Worm (Caenorhabditis elegans) whole organism, L3 larva: ENCODE data around the gene W07G4.2.

Source experiments
- R02D3.7 ChIP-seq: fragments of 150-350 bp; optimal IDR thresholded peaks from 2 replicates; lab custom pipeline; 2014; ENCODE audit warnings: missing biosample characterization, missing genetic modification characterization
- ZK546.5 ChIP-seq: sonication (generic microtip); optimal IDR thresholded peaks from 2 replicates; lab custom pipeline; 2017; ENCODE audit warnings: missing biosample characterization, missing genetic modification characterization
- ama-1 ChIP-seq: fragments of 150-350 bp; optimal IDR thresholded peaks from 2 replicates; lab custom pipeline; 2018
- ceh-16 ChIP-seq: sonication (generic microtip); optimal IDR thresholded peaks from 2 replicates; lab custom pipeline; 2017; ENCODE audit warnings: missing biosample characterization, missing genetic modification characterization
- ceh-28 ChIP-seq: fragments of 150-350 bp; optimal IDR thresholded peaks from 2 replicates; lab custom pipeline; 2014; ENCODE audit warnings: missing biosample characterization, missing genetic modification reagents, missing genetic modification characterization
- ceh-82 ChIP-seq: fragments of 150-350 bp; optimal IDR thresholded peaks from 2 replicates; lab custom pipeline; 2014; ENCODE audit warnings: missing biosample characterization, missing genetic modification characterization
- ceh-9 ChIP-seq: sonication (generic microtip); optimal IDR thresholded peaks from 2 replicates; lab custom pipeline; 2018; ENCODE audit warnings: missing biosample characterization, missing genetic modification characterization
- egl-27 ChIP-seq: sonication (generic microtip); optimal IDR thresholded peaks from 4 replicates; lab custom pipeline; 2017; ENCODE audit warnings: missing biosample characterization, missing genetic modification reagents, missing genetic modification characterization
- egl-5 ChIP-seq: fragments of 150-350 bp; optimal IDR thresholded peaks from 2 replicates; lab custom pipeline; 2017; ENCODE audit warnings: missing biosample characterization, missing genetic modification reagents, missing genetic modification characterization, inconsistent platforms
- elt-1 ChIP-seq: fragments of 150-350 bp; optimal IDR thresholded peaks from 2 replicates; lab custom pipeline; 2014; ENCODE audit warnings: missing biosample characterization, missing genetic modification characterization
- elt-2 ChIP-seq: sonication (generic microtip); optimal IDR thresholded peaks from 2 replicates; lab custom pipeline; 2016; ENCODE audit warnings: missing genetic modification reagents, mild to moderate bottlenecking, missing genetic modification characterization, missing compliant biosample characterization
- fkh-2 ChIP-seq: fragments of 150-350 bp; optimal IDR thresholded peaks from 2 replicates; lab custom pipeline; 2014; ENCODE audit warnings: missing biosample characterization, missing genetic modification reagents, missing genetic modification characterization
- fos-1 ChIP-seq: fragments of 150-350 bp; optimal IDR thresholded peaks from 2 replicates; lab custom pipeline; 2014; ENCODE audit warnings: missing biosample characterization, missing genetic modification characterization
- hmg-11 ChIP-seq: sonication (generic microtip); optimal IDR thresholded peaks from 2 replicates; lab custom pipeline; 2016; ENCODE audit warnings: missing genetic modification characterization, missing compliant biosample characterization
- jun-1 ChIP-seq: fragments of 150-350 bp; optimal IDR thresholded peaks from 2 replicates; lab custom pipeline; 2014; ENCODE audit warnings: missing biosample characterization, missing genetic modification reagents, missing genetic modification characterization
- lin-15B ChIP-seq: fragments of 150-350 bp; optimal IDR thresholded peaks from 2 replicates; lab custom pipeline; 2014; ENCODE audit warnings: missing biosample characterization, missing genetic modification characterization
- lin-39 ChIP-seq: fragments of 150-350 bp; optimal IDR thresholded peaks from 2 replicates; lab custom pipeline; 2018; ENCODE audit warnings: missing biosample characterization, missing genetic modification reagents, missing genetic modification characterization
- mdl-1 ChIP-seq: fragments of 150-350 bp; optimal IDR thresholded peaks from 2 replicates; lab custom pipeline; 2014; ENCODE audit warnings: missing biosample characterization, missing genetic modification characterization
- mml-1 ChIP-seq: fragments of 150-350 bp; sonication (generic microtip); optimal IDR thresholded peaks from 3 replicates; lab custom pipeline; 2014; ENCODE audit warnings: missing biosample characterization, missing genetic modification characterization
- nfya-1 ChIP-seq: sonication (generic microtip); optimal IDR thresholded peaks from 2 replicates; lab custom pipeline; 2017; ENCODE audit warnings: missing genetic modification characterization, mild to moderate bottlenecking, missing compliant biosample characterization, antibody characterized with exemption, moderate library complexity; ENCODE audit not compliant: insufficient read depth
- nhr-11 ChIP-seq: fragments of 150-350 bp; optimal IDR thresholded peaks from 2 replicates; lab custom pipeline; 2014; ENCODE audit warnings: missing biosample characterization, missing genetic modification characterization
- nhr-12 ChIP-seq: fragments of 150-350 bp; optimal IDR thresholded peaks from 2 replicates; lab custom pipeline; 2014; ENCODE audit warnings: missing biosample characterization, missing genetic modification characterization
- nhr-23 ChIP-seq: fragments of 150-350 bp; optimal IDR thresholded peaks from 2 replicates; lab custom pipeline; 2014; ENCODE audit warnings: missing biosample characterization, missing genetic modification reagents, missing genetic modification characterization
- nhr-237 ChIP-seq: fragments of 150-350 bp; optimal IDR thresholded peaks from 2 replicates; lab custom pipeline; 2014; ENCODE audit warnings: missing biosample characterization, missing genetic modification characterization
- nhr-25 ChIP-seq: sonication (generic microtip); optimal IDR thresholded peaks from 2 replicates; lab custom pipeline; 2017; ENCODE audit warnings: missing biosample characterization, missing genetic modification characterization
- nhr-28 ChIP-seq: fragments of 150-350 bp; optimal IDR thresholded peaks from 2 replicates; lab custom pipeline; 2014; ENCODE audit warnings: missing biosample characterization, missing genetic modification characterization
- nhr-43 ChIP-seq: sonication (generic microtip); optimal IDR thresholded peaks from 2 replicates; lab custom pipeline; 2016; ENCODE audit warnings: mild to moderate bottlenecking, missing genetic modification characterization, missing compliant biosample characterization; ENCODE audit not compliant: poor library complexity, severe bottlenecking
- nhr-67 ChIP-seq: fragments of 150-350 bp; optimal IDR thresholded peaks from 2 replicates; lab custom pipeline; 2014; ENCODE audit warnings: missing biosample characterization, missing genetic modification characterization
- nhr-76 ChIP-seq: fragments of 150-350 bp; sonication (generic microtip); optimal IDR thresholded peaks from 5 replicates; lab custom pipeline; 2014; ENCODE audit warnings: missing biosample characterization, missing genetic modification characterization
- nhr-77 ChIP-seq: fragments of 150-350 bp; optimal IDR thresholded peaks from 2 replicates; lab custom pipeline; 2014; ENCODE audit warnings: missing biosample characterization, missing genetic modification characterization
- pha-4 ChIP-seq: fragments of 150-350 bp; optimal IDR thresholded peaks from 2 replicates; lab custom pipeline; 2014; ENCODE audit warnings: missing biosample characterization, missing genetic modification reagents, missing genetic modification characterization
- pqm-1 ChIP-seq: fragments of 150-350 bp; optimal IDR thresholded peaks from 2 replicates; lab custom pipeline; 2017; ENCODE audit warnings: missing biosample characterization, missing genetic modification characterization, inconsistent platforms
- sea-2 ChIP-seq: fragments of 150-350 bp; sonication (generic microtip); optimal IDR thresholded peaks from 4 replicates; lab custom pipeline; 2014; ENCODE audit warnings: missing biosample characterization, missing genetic modification reagents, missing genetic modification characterization
- skn-1 ChIP-seq: fragments of 150-350 bp; optimal IDR thresholded peaks from 2 replicates; lab custom pipeline; 2014; ENCODE audit warnings: missing biosample characterization, missing genetic modification characterization
- snpc-4 ChIP-seq: fragments of 150-350 bp; optimal IDR thresholded peaks from 2 replicates; lab custom pipeline; 2014; ENCODE audit warnings: missing biosample characterization, missing genetic modification characterization
- tbx-2 ChIP-seq: sonication (generic microtip); optimal IDR thresholded peaks from 2 replicates; lab custom pipeline; 2016; ENCODE audit warnings: mild to moderate bottlenecking, missing genetic modification characterization, missing compliant biosample characterization
- unc-39 ChIP-seq: sonication (generic microtip); optimal IDR thresholded peaks from 4 replicates; lab custom pipeline; 2017; ENCODE audit warnings: missing biosample characterization, missing genetic modification characterization
- unc-62 ChIP-seq: fragments of 150-350 bp; sonication (generic microtip); optimal IDR thresholded peaks from 4 replicates; lab custom pipeline; 2014; ENCODE audit warnings: missing biosample characterization, missing genetic modification reagents, missing genetic modification characterization
- zag-1 ChIP-seq: fragments of 150-350 bp; optimal IDR thresholded peaks from 2 replicates; lab custom pipeline; 2014; ENCODE audit warnings: missing biosample characterization, missing genetic modification characterization
- ztf-4 ChIP-seq: fragments of 150-350 bp; optimal IDR thresholded peaks from 2 replicates; lab custom pipeline; 2014; ENCODE audit warnings: missing biosample characterization, missing genetic modification characterization

Gene W07G4.2

ce11 chrV:13041666-13042065 is 5.3 kb upstream of the W07G4.2 start, which contains the start of gene scyl-1 (continued):
- TF ChIP-seq nhr-76 (tag; lab: Kevin White, UChicago) (no peak), egl-27 (peak; percentile 13), ceh-16 (tag; lab: Kevin White, UChicago) (no peak), pha-4 (tag; lab: Kevin White, UChicago) (peak; percentile 75), snpc-4 (tag; lab: Kevin White, UChicago) (peak; percentile 45), elt-1 (tag; lab: Kevin White, UChicago) (peak; percentile 18), nhr-11 (tag; lab: Kevin White, UChicago) (no peak), mdl-1 (tag; lab: Kevin White, UChicago) (no peak), ama-1 (lab: Kevin White, UChicago) (no peak), nhr-12 (tag; lab: Kevin White, UChicago) (no peak), lin-15B (tag; lab: Kevin White, UChicago) (peak; percentile 69), nhr-23 (tag; lab: Kevin White, UChicago) (peak; percentile 94), nhr-67 (tag; lab: Kevin White, UChicago) (no peak), ceh-28 (peak; percentile 62), ceh-9 (tag; lab: Kevin White, UChicago) (no peak), zag-1 (no peak), skn-1 (tag; lab: Kevin White, UChicago) (no peak), unc-62 (no peak), fos-1 (tag; lab: Kevin White, UChicago) (no peak), nhr-237 (no peak), pqm-1 (tag; lab: Kevin White, UChicago) (peak; percentile 20), ztf-4 (tag; lab: Kevin White, UChicago) (no peak), R02D3.7 (tag; lab: Kevin White, UChicago) (peak; percentile 40), egl-5 (tag; lab: Kevin White, UChicago) (no peak), tbx-2 (tag; lab: Kevin White, UChicago) (peak; percentile 48), nhr-28 (tag; lab: Kevin White, UChicago) (no peak), nhr-43 (tag; lab: Kevin White, UChicago) (peak; percentile 91), lin-39 (tag; lab: Kevin White, UChicago) (peak; percentile 26)
- TF ChIP-seq, all 47 proteins: peak for 19

- TF ChIP-seq nhr-25 (no peak), nhr-77 (tag; lab: Kevin White, UChicago) (no peak), nfya-1 (tag; lab: Kevin White, UChicago) (no peak), ceh-28 (no peak), ceh-82 (tag; lab: Kevin White, UChicago) (no peak), mdl-1 (tag; lab: Kevin White, UChicago) (no peak), skn-1 (tag; lab: Kevin White, UChicago) (no peak), nhr-76 (tag; lab: Kevin White, UChicago) (no peak), nhr-11 (tag; lab: Kevin White, UChicago) (no peak), ceh-9 (tag; lab: Kevin White, UChicago) (no peak), lin-15B (tag; lab: Kevin White, UChicago) (no peak), mml-1 (tag; lab: Kevin White, UChicago) (no peak), ceh-16 (tag; lab: Kevin White, UChicago) (no peak), sea-2 (GFP tag; lab: Kevin White, UChicago) (no peak), unc-39 (tag; lab: Kevin White, UChicago) (no peak), fkh-2 (no peak), tbx-2 (tag; lab: Kevin White, UChicago) (no peak), zag-1 (no peak), elt-2 (tag; lab: Kevin White, UChicago) (no peak), unc-62 (no peak)
Measured at ce11 chrV:13034604-13035003, 1.8 kb downstream of the W07G4.2 start, which contains the start of gene W07G4.7. Gene W07G4.7 (minus strand): TSS chrV:13034704.

ce11 chrV:13033223-13033622 is 3.1 kb downstream of the W07G4.2 start, which contains the start of gene W07G4.1:
Gene W07G4.1 (plus strand): TSS chrV:13033523.
- TF ChIP-seq snpc-4 (tag; lab: Kevin White, UChicago) (no peak), ceh-82 (tag; lab: Kevin White, UChicago) (no peak), pha-4 (tag; lab: Kevin White, UChicago) (no peak), sea-2 (GFP tag; lab: Kevin White, UChicago) (no peak), lin-15B (tag; lab: Kevin White, UChicago) (no peak), nhr-237 (no peak), ZK546.5 (tag; lab: Kevin White, UChicago) (no peak), nhr-25 (no peak), zag-1 (no peak), elt-2 (tag; lab: Kevin White, UChicago) (no peak), fkh-2 (no peak), unc-62 (no peak), pqm-1 (tag; lab: Kevin White, UChicago) (no peak), hmg-11 (tag; lab: Kevin White, UChicago) (no peak), nhr-12 (tag; lab: Kevin White, UChicago) (no peak), jun-1 (tag; lab: Kevin White, UChicago) (no peak), nhr-23 (tag; lab: Kevin White, UChicago) (no peak), nhr-76 (tag; lab: Kevin White, UChicago) (no peak)
